Worm (Caenorhabditis elegans): ENCODE data around the gene fil-2.

The fil-2 gene

ce11 chrV:6326394-6326793, 47.6 kb downstream of the fil-2 start (continued):
- TF ChIP-seq efl-1 (GFP tag; optimal IDR thresholded peaks at IDR 0.05), result no peak
- TF ChIP-seq F49E8.2 (tag; optimal IDR thresholded peaks at IDR 0.05; ENCODE audit: insufficient read depth), result no peak
- TF ChIP-seq ceh-100 (GFP tag; IDR thresholded peaks at IDR 0.05), result no peak
- TF ChIP-seq tbp1 (GFP tag; optimal IDR thresholded peaks at IDR 0.05), result no peak
- no peak for TF ChIP-seq bed-2 (GFP tag; IDR thresholded peaks at IDR 0.05)

- TF ChIP-seq egl-18 (GFP tag; IDR thresholded peaks at IDR 0.05), result no peak
- TF ChIP-seq lag-1 (GFP tag; IDR thresholded peaks at IDR 0.05), result no peak
- no peak for TF ChIP-seq aptf-3 (GFP tag; IDR thresholded peaks at IDR 0.05)
- TF ChIP-seq D2030.7 (GFP tag; IDR thresholded peaks at IDR 0.05), result no peak
These were observed 48.1 kb downstream of the fil-2 start, which contains the start of gene fbxa-202 for ce11 chrV:6326980-6327379. fbxa-202 (plus strand) TSS chrV:6327280.

ce11 chrV:6328897-6329296, 50.1 kb downstream of the fil-2 start, which contains the start of gene T28C12.2:
T28C12.2 (plus strand) TSS chrV:6329197.
- TF ChIP-seq Y79H2A.3 (GFP tag; conservative IDR thresholded peaks at IDR 0.05) (no peak), repo-1 (tag; optimal IDR thresholded peaks at IDR 0.05) (no peak), F37B4.10 (GFP tag; IDR thresholded peaks at IDR 0.05) (no peak), ccch-3 (GFP tag; optimal IDR thresholded peaks at IDR 0.05) (no peak), ceh-40 (GFP tag; IDR thresholded peaks at IDR 0.05) (no peak), pbrm-1 (GFP tag; IDR thresholded peaks at IDR 0.05) (no peak), B0336.3 (GFP tag; IDR thresholded peaks at IDR 0.05) (no peak), Y53G8AR.9 (GFP tag; conservative IDR thresholded peaks at IDR 0.05) (no peak), ceh-58 (GFP tag; IDR thresholded peaks at IDR 0.05) (no peak), ztf-26 (tag; optimal IDR thresholded peaks at IDR 0.05) (no peak), unc-130 (GFP tag; optimal IDR thresholded peaks at IDR 0.05) (no peak)
